Worm (Caenorhabditis elegans) whole organism, L4 larva: Measurements from ENCODE around the gene D2023.4.
A peak's percentile ranks its signal among the peaks of the same experiment; 100 is the strongest.

Source experiments
- D1046.2 ChIP-seq: fragments of 200-800 bp; sonication (Bioruptor generic); IDR thresholded peaks from 2 replicates; pipeline ENCODE4 v1.3.6; 2022; ENCODE audit warnings: missing genetic modification characterization, missing compliant biosample characterization
- F10B5.3 ChIP-seq: sonication (generic microtip); optimal IDR thresholded peaks from 2 replicates; lab custom pipeline; 2016; ENCODE audit warnings: mild to moderate bottlenecking, missing genetic modification characterization, missing compliant biosample characterization
- F26F4.8 ChIP-seq: fragments of 200-800 bp; sonication (Bioruptor generic); conservative IDR thresholded peaks from 2 replicates; pipeline ENCODE4 v1.3.6; 2022; ENCODE audit warnings: missing genetic modification characterization, missing compliant biosample characterization
- R02D3.7 ChIP-seq: fragments of 150-350 bp; sonication (generic microtip); optimal IDR thresholded peaks from 3 replicates; lab custom pipeline; 2014; ENCODE audit warnings: missing biosample characterization, missing genetic modification characterization
- T20F7.1 ChIP-seq: fragments of 200-800 bp; sonication (Bioruptor generic); optimal IDR thresholded peaks from 2 replicates; lab custom pipeline; 2018; ENCODE audit warnings: mild to moderate bottlenecking, missing genetic modification characterization, missing compliant biosample characterization
- T26A8.4 ChIP-seq: fragments of 200-800 bp; sonication (Bioruptor generic); IDR thresholded peaks from 2 replicates; pipeline ENCODE4 v1.3.6; 2022; ENCODE audit warnings: missing genetic modification characterization, missing compliant biosample characterization
- Y105C5A.15 ChIP-seq: fragments of 200-800 bp; sonication (Bioruptor generic); IDR thresholded peaks from 2 replicates; pipeline ENCODE4 v1.3.6; 2022; ENCODE audit warnings: missing genetic modification characterization, missing compliant biosample characterization
- Y48G9A.11 ChIP-seq: fragments of 200-800 bp; sonication (Bioruptor generic); IDR thresholded peaks from 2 replicates; pipeline ENCODE4 v1.3.6; 2022; ENCODE audit warnings: missing genetic modification reagents, missing genetic modification characterization, missing compliant biosample characterization
- ZK337.2 ChIP-seq: fragments of 200-800 bp; sonication (Bioruptor generic); IDR thresholded peaks from 2 replicates; pipeline ENCODE4 v1.3.6; 2022; ENCODE audit warnings: missing genetic modification reagents, missing genetic modification characterization, missing compliant biosample characterization
- aha-1 ChIP-seq: fragments of 150-350 bp; peaks from one replicate; lab custom pipeline; 2014; ENCODE audit warnings: missing biosample characterization, missing genetic modification characterization
- ceh-20 ChIP-seq: fragments of 200-800 bp; sonication (Bioruptor generic); IDR thresholded peaks from 2 replicates; pipeline ENCODE4 v1.3.6; 2022; ENCODE audit warnings: missing genetic modification reagents, missing genetic modification characterization, missing compliant biosample characterization
- ceh-32 ChIP-seq: sonication (generic microtip); optimal IDR thresholded peaks from 2 replicates; lab custom pipeline; 2016; ENCODE audit warnings: mild to moderate bottlenecking, missing genetic modification characterization, missing compliant biosample characterization; ENCODE audit not compliant: poor library complexity
- cey-2 ChIP-seq: sonication (generic microtip); optimal IDR thresholded peaks from 3 replicates; lab custom pipeline; 2017; ENCODE audit warnings: missing genetic modification characterization, mild to moderate bottlenecking, missing compliant biosample characterization, antibody characterized with exemption, borderline replicate concordance; ENCODE audit not compliant: insufficient read depth
- ctbp-1 ChIP-seq: fragments of 200-800 bp; sonication (Bioruptor generic); IDR thresholded peaks from 2 replicates; pipeline ENCODE4 v1.3.6; 2022; ENCODE audit warnings: missing genetic modification reagents, missing genetic modification characterization, missing compliant biosample characterization
- daf-16 ChIP-seq, 3 experiments: sonication (generic microtip); optimal IDR thresholded peaks; 2 replicates each; lab custom pipeline; 2016 to 2017; ENCODE audit warnings: missing genetic modification characterization in 3 of 3, missing genetic modification reagents in 3 of 3, mild to moderate bottlenecking in 2 of 3, missing compliant biosample characterization in 2 of 3, missing biosample characterization in 1 of 3, moderate library complexity in 1 of 3
- daf-19 ChIP-seq: fragments of 200-800 bp; sonication (Bioruptor generic); conservative IDR thresholded peaks from 2 replicates; pipeline ENCODE4 v1.3.6; 2022; ENCODE audit warnings: missing genetic modification characterization, missing compliant biosample characterization
- dmd-6 ChIP-seq: fragments of 200-800 bp; sonication (Bioruptor generic); IDR thresholded peaks from 2 replicates; pipeline ENCODE4 v1.3.6; 2022; ENCODE audit warnings: missing genetic modification reagents, missing genetic modification characterization, missing compliant biosample characterization
- dmd-9 ChIP-seq: fragments of 200-800 bp; sonication (Bioruptor generic); IDR thresholded peaks from 2 replicates; pipeline ENCODE4 v1.3.6; 2022; ENCODE audit warnings: missing genetic modification reagents, missing genetic modification characterization, missing compliant biosample characterization
- egl-43 ChIP-seq: fragments of 200-800 bp; sonication (Bioruptor generic); IDR thresholded peaks from 2 replicates; pipeline ENCODE4 v1.3.6; 2022; ENCODE audit warnings: missing genetic modification reagents, missing genetic modification characterization, missing compliant biosample characterization
- hif-1 ChIP-seq, 2 experiments: sonication (generic microtip); optimal IDR thresholded peaks; 2 replicates each; lab custom pipeline; 2016 to 2017; ENCODE audit warnings: missing compliant biosample characterization in 2 of 2, missing genetic modification characterization in 2 of 2, missing genetic modification reagents in 2 of 2, missing genotype in 2 of 2, mild to moderate bottlenecking in 1 of 2
- hlh-11 ChIP-seq: fragments of 200-800 bp; sonication (Bioruptor generic); optimal IDR thresholded peaks from 2 replicates; lab custom pipeline; 2018; ENCODE audit warnings: mild to moderate bottlenecking, missing genetic modification characterization, missing compliant biosample characterization
- hlh-30 ChIP-seq: sonication (generic microtip); optimal IDR thresholded peaks from 2 replicates; lab custom pipeline; 2017; ENCODE audit warnings: antibody characterized with exemption, mild to moderate bottlenecking, missing genetic modification characterization, missing compliant biosample characterization; ENCODE audit not compliant: insufficient read depth
- jun-1 ChIP-seq: fragments of 150-350 bp; optimal IDR thresholded peaks from 2 replicates; lab custom pipeline; 2014; ENCODE audit warnings: missing biosample characterization, missing genetic modification reagents, missing genetic modification characterization
- lin-15B ChIP-seq: fragments of 150-350 bp; sonication (generic microtip); optimal IDR thresholded peaks from 3 replicates; lab custom pipeline; 2014; ENCODE audit warnings: missing biosample characterization, missing genetic modification characterization
- lsy-2 ChIP-seq, 2 experiments: fragments of 150-350 bp in 1 of 2; sonication (generic microtip) in 1 of 2; optimal IDR thresholded peaks; 2 replicates each; lab custom pipeline; 2014 to 2017; ENCODE audit warnings: missing biosample characterization in 2 of 2, missing genetic modification characterization in 2 of 2
- madf-5 ChIP-seq, 2 experiments: fragments of 200-800 bp; sonication (Bioruptor generic); IDR thresholded peaks; 2 replicates each; pipeline ENCODE4 v1.3.6; 2022; ENCODE audit warnings: missing compliant biosample characterization in 2 of 2, missing genetic modification characterization in 2 of 2
- mdl-1 ChIP-seq, 2 experiments: fragments of 150-350 bp in 1 of 2; sonication (generic microtip) in 1 of 2; optimal IDR thresholded peaks; 2 replicates each; lab custom pipeline; 2014 to 2017; ENCODE audit warnings: missing biosample characterization in 2 of 2, missing genetic modification characterization in 2 of 2
- mep-1 ChIP-seq: fragments of 150-350 bp; sonication (generic microtip); optimal IDR thresholded peaks from 3 replicates; lab custom pipeline; 2014; ENCODE audit warnings: missing biosample characterization, missing genetic modification characterization
- mes-2 ChIP-seq: sonication (generic microtip); optimal IDR thresholded peaks from 2 replicates; lab custom pipeline; 2016; ENCODE audit warnings: missing genotype, mild to moderate bottlenecking, missing genetic modification characterization, missing compliant biosample characterization; ENCODE audit not compliant: poor library complexity, severe bottlenecking
- mxl-3 ChIP-seq: fragments of 200-800 bp; sonication (Bioruptor generic); optimal IDR thresholded peaks from 2 replicates; lab custom pipeline; 2018; ENCODE audit warnings: mild to moderate bottlenecking, missing genetic modification characterization, missing compliant biosample characterization
- nhr-102 ChIP-seq: sonication (generic microtip); optimal IDR thresholded peaks from 2 replicates; lab custom pipeline; 2016; ENCODE audit warnings: mild to moderate bottlenecking, missing genetic modification characterization, moderate library complexity, missing compliant biosample characterization
- nhr-11 ChIP-seq: fragments of 150-350 bp; optimal IDR thresholded peaks from 2 replicates; lab custom pipeline; 2014; ENCODE audit warnings: missing biosample characterization, missing genetic modification characterization
- nhr-237 ChIP-seq: sonication (generic microtip); optimal IDR thresholded peaks from 2 replicates; lab custom pipeline; 2017; ENCODE audit warnings: missing biosample characterization, missing genetic modification characterization
- nhr-25 ChIP-seq: sonication (generic microtip); optimal IDR thresholded peaks from 2 replicates; lab custom pipeline; 2017; ENCODE audit warnings: missing genetic modification characterization, mild to moderate bottlenecking, missing compliant biosample characterization, antibody characterized with exemption, moderate library complexity, borderline replicate concordance; ENCODE audit not compliant: insufficient read depth
- nhr-28 ChIP-seq: fragments of 150-350 bp; optimal IDR thresholded peaks from 2 replicates; lab custom pipeline; 2014; ENCODE audit warnings: missing biosample characterization, missing genetic modification characterization
- nhr-6 ChIP-seq: fragments of 150-350 bp; optimal IDR thresholded peaks from 2 replicates; lab custom pipeline; 2014; ENCODE audit warnings: missing biosample characterization, missing genetic modification characterization
- nhr-76 ChIP-seq: fragments of 150-350 bp; optimal IDR thresholded peaks from 2 replicates; lab custom pipeline; 2014; ENCODE audit warnings: missing biosample characterization, missing genetic modification characterization
- php-3 ChIP-seq: fragments of 200-800 bp; sonication (Bioruptor generic); IDR thresholded peaks from 2 replicates; pipeline ENCODE4 v1.3.6; 2022; ENCODE audit warnings: missing genetic modification reagents, missing genetic modification characterization, missing compliant biosample characterization
- saeg-2 ChIP-seq: fragments of 200-800 bp; sonication (Bioruptor generic); IDR thresholded peaks from 2 replicates; pipeline ENCODE4 v1.3.6; 2022; ENCODE audit warnings: missing genetic modification reagents, missing genetic modification characterization, missing compliant biosample characterization
- set-16 ChIP-seq: fragments of 200-800 bp; sonication (Bioruptor generic); IDR thresholded peaks from 2 replicates; pipeline ENCODE4 v1.3.6; 2022; ENCODE audit warnings: missing genetic modification reagents, missing genetic modification characterization, missing compliant biosample characterization
- skn-1 ChIP-seq: fragments of 150-350 bp; optimal IDR thresholded peaks from 2 replicates; lab custom pipeline; 2014; ENCODE audit warnings: missing biosample characterization, missing genetic modification characterization
- snpc-4 ChIP-seq: fragments of 150-350 bp; optimal IDR thresholded peaks from 2 replicates; lab custom pipeline; 2014; ENCODE audit warnings: missing biosample characterization, missing genetic modification characterization
- spr-3 ChIP-seq: fragments of 200-800 bp; sonication (Bioruptor generic); optimal IDR thresholded peaks from 2 replicates; lab custom pipeline; 2018; ENCODE audit warnings: mild to moderate bottlenecking, missing genetic modification characterization, missing compliant biosample characterization
- tag-97 ChIP-seq: fragments of 200-800 bp; sonication (Bioruptor generic); IDR thresholded peaks from 2 replicates; pipeline ENCODE4 v1.3.6; 2022; ENCODE audit warnings: missing genetic modification characterization, missing compliant biosample characterization
- unc-130 ChIP-seq: sonication (generic microtip); optimal IDR thresholded peaks from 2 replicates; lab custom pipeline; 2016; ENCODE audit warnings: missing genetic modification reagents, missing genetic modification characterization, missing compliant biosample characterization
- unc-62 ChIP-seq, 3 experiments: fragments of 150-350 bp in 1 of 3; sonication (generic microtip); optimal IDR thresholded peaks in 2 of 3; peaks in 1 of 3; 1 replicate in 1 of 3; 2 replicates in 2 of 3; lab custom pipeline; 2014 to 2017; ENCODE audit warnings: missing biosample characterization in 3 of 3, missing genetic modification characterization in 3 of 3, missing genetic modification reagents in 3 of 3, missing genotype in 1 of 3
- ztf-11 ChIP-seq: fragments of 150-350 bp; optimal IDR thresholded peaks from 2 replicates; lab custom pipeline; 2014; ENCODE audit warnings: missing biosample characterization, missing genetic modification characterization

The D2023.4 gene

DNA sequence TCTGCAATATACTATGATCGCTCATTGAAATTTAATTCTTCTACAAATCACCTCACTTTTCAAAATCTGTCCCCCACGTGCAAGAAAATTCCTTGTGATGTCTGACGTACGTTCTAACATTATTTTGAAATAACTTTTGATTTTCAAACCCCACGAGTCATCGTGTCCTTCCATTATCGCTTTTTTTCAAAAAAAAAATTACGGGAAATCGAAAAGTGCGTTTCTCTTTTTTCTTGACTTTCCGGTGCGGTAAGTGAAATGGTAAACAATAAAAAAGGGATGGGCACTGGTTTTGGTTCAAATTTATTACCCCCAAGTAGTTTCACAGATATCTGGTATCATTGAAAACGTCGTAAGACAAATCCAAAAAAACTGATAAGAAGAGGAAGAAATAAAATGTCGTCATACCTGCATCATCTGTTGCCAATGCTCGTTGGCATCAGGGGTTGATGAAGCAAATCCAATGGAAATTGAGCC lies 22.0 kb downstream of the D2023.4 start (continued):
- TF ChIP-seq spr-3 (GFP tag; lab: Kevin White, UChicago) (no peak), daf-19 (GFP tag; lab: Robert Waterston, UW) (no peak), snpc-4 (no peak), nhr-6 (tag; lab: Kevin White, UChicago) (no peak), mep-1 (tag; lab: Kevin White, UChicago) (no peak), nhr-28 (peak; percentile 49), Y48G9A.11 (GFP tag; lab: Robert Waterston, UW) (no peak), tag-97 (no peak), ctbp-1 (GFP tag; lab: Robert Waterston, UW) (no peak), F26F4.8 (no peak), T20F7.1 (GFP tag; lab: Kevin White, UChicago) (no peak), unc-62 (GFP tag; optimal IDR thresholded peaks at IDR 0.05 in 1 of 2; lab: Kevin White, UChicago) (no peak), unc-62 (tag; optimal IDR thresholded peaks at IDR 0.05; lab: Kevin White, UChicago) (no peak), nhr-102 (tag; lab: Kevin White, UChicago) (no peak), cey-2 (tag; lab: Kevin White, UChicago) (peak; percentile 37), Y105C5A.15 (no peak), nhr-237 (tag; lab: Kevin White, UChicago) (no peak), nhr-76 (no peak), skn-1 (tag; lab: Kevin White, UChicago) (no peak), dmd-6 (GFP tag; lab: Robert Waterston, UW) (peak; percentile 70), set-16 (GFP tag; lab: Robert Waterston, UW) (no peak), nhr-25 (tag; lab: Kevin White, UChicago) (peak; percentile 33), hif-1 (tag; optimal IDR thresholded peaks at IDR 0.05; lab: Kevin White, UChicago) (no peak), hlh-30 (tag; lab: Kevin White, UChicago) (peak; percentile 72), lsy-2 (tag; optimal IDR thresholded peaks at IDR 0.05; lab: Kevin White, UChicago) (peak in 1 of 2 experiments; percentile 48), daf-16 (GFP tag; optimal IDR thresholded peaks at IDR 0.05; lab: Kevin White, UChicago) (no peak), daf-16 (tag; optimal IDR thresholded peaks at IDR 0.05; lab: Kevin White, UChicago) (no peak), T26A8.4 (no peak)

DNA sequence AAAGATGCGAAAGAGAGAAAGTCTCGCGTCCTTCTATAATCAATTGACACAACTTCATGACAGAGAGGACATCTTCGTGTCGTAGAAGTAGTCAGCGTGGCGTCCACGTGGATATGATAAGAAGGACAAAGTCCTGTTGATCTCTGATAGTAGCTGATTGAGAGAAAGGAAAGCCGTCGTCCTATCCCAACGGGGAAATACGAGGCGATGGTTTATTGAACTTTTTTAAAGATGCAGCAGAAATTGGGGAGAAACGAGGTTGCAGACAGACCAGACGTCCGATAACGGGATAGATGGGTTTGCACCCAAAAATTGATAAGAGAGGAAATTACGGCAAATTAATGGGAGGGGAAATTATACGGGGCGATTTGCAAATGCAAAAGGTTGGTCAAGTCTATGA lies 23.1 kb downstream of the D2023.4 start:
- TF ChIP-seq php-3 (GFP tag; lab: Robert Waterston, UW) (no peak; the same call in 1 of the 2 replicates), mxl-3 (peak; percentile 99), jun-1 (tag; lab: Kevin White, UChicago) (no peak), lin-15B (tag; lab: Kevin White, UChicago) (no peak), cey-2 (tag; lab: Kevin White, UChicago) (peak; percentile 94), R02D3.7 (tag; lab: Kevin White, UChicago) (no peak), nhr-28 (peak; percentile 86), egl-43 (GFP tag; lab: Robert Waterston, UW) (no peak), daf-16 (GFP tag; optimal IDR thresholded peaks at IDR 0.05; lab: Kevin White, UChicago) (no peak), daf-16 (tag; optimal IDR thresholded peaks at IDR 0.05; lab: Kevin White, UChicago) (no peak), dmd-9 (no peak), aha-1 (tag; lab: Kevin White, UChicago) (peak; percentile 87), nhr-76 (no peak), hif-1 (tag; optimal IDR thresholded peaks at IDR 0.05; lab: Kevin White, UChicago) (no peak), mdl-1 (tag; optimal IDR thresholded peaks at IDR 0.05; lab: Kevin White, UChicago) (peak; percentile 83 to 94), F10B5.3 (no peak), unc-130 (GFP tag; lab: Kevin White, UChicago) (no peak), nhr-11 (no peak), nhr-102 (tag; lab: Kevin White, UChicago) (peak; percentile 65), D1046.2 (GFP tag; lab: Robert Waterston, UW) (no peak), hlh-11 (tag; lab: Kevin White, UChicago) (peak; percentile 89), ctbp-1 (GFP tag; lab: Robert Waterston, UW) (peak; percentile 45; the same call in 1 of the 2 replicates), ZK337.2 (GFP tag; lab: Robert Waterston, UW) (no peak), ztf-11 (tag; lab: Kevin White, UChicago) (no peak), skn-1 (tag; lab: Kevin White, UChicago) (no peak), saeg-2 (GFP tag; lab: Robert Waterston, UW) (0 out of 2 replicates have a peak, but pooled peaks have one; percentile 24), mes-2 (tag; lab: Kevin White, UChicago) (no peak), madf-5 (GFP tag; IDR thresholded peaks at IDR 0.05; lab: Robert Waterston, UW) (no peak), ceh-32 (tag; lab: Kevin White, UChicago) (no peak), ceh-20 (GFP tag; lab: Robert Waterston, UW) (peak; percentile 75; the same call in 1 of the 2 replicates), Y105C5A.15 (no peak)
